Fruit fly (Drosophila melanogaster) whole organism, adult: ENCODE data around the gene jvl.

Experiments used
- CG12768 ChIP-seq: fragments of 200-800 bp; sonication (Bioruptor generic); optimal IDR thresholded peaks from 2 replicates; lab custom pipeline; 2017; ENCODE audit warnings: missing biosample characterization, missing genetic modification characterization, mild to moderate bottlenecking, moderate library complexity, missing genetic modification reagents
- CG5204 ChIP-seq: fragments of 200-800 bp; sonication (Bioruptor generic); optimal IDR thresholded peaks from 2 replicates; lab custom pipeline; 2016; ENCODE audit warnings: missing biosample characterization, missing genetic modification characterization
- CG7045 ChIP-seq: fragments of 200-800 bp; sonication (Bioruptor generic); optimal IDR thresholded peaks from 2 replicates; lab custom pipeline; 2017; ENCODE audit warnings: missing biosample characterization, mild to moderate bottlenecking, missing genetic modification characterization
- Hr96 ChIP-seq: fragments of 200-800 bp; sonication (Bioruptor generic); optimal IDR thresholded peaks from 2 replicates; lab custom pipeline; 2016; ENCODE audit warnings: missing biosample characterization, missing genetic modification characterization
- Mnt ChIP-seq: fragments of 200-800 bp; sonication (Bioruptor generic); optimal IDR thresholded peaks from 2 replicates; lab custom pipeline; 2016; ENCODE audit warnings: missing biosample characterization, mild to moderate bottlenecking, missing genetic modification characterization
- bab1 ChIP-seq: fragments of 200-800 bp; sonication (Bioruptor generic); optimal IDR thresholded peaks from 3 replicates; lab custom pipeline; 2019; ENCODE audit warnings: missing biosample characterization, mild to moderate bottlenecking, missing genetic modification characterization, moderate library complexity
- cnc ChIP-seq, 2 experiments: fragments of >200 bp; optimal IDR thresholded peaks; 2 replicates each; lab custom pipeline; 2017
- kay ChIP-seq: fragments of 200-800 bp; sonication (Bioruptor generic); peaks from one replicate; lab custom pipeline; 2016; ENCODE audit warnings: missing biosample characterization, missing genetic modification characterization, borderline replicate concordance

DNA sequence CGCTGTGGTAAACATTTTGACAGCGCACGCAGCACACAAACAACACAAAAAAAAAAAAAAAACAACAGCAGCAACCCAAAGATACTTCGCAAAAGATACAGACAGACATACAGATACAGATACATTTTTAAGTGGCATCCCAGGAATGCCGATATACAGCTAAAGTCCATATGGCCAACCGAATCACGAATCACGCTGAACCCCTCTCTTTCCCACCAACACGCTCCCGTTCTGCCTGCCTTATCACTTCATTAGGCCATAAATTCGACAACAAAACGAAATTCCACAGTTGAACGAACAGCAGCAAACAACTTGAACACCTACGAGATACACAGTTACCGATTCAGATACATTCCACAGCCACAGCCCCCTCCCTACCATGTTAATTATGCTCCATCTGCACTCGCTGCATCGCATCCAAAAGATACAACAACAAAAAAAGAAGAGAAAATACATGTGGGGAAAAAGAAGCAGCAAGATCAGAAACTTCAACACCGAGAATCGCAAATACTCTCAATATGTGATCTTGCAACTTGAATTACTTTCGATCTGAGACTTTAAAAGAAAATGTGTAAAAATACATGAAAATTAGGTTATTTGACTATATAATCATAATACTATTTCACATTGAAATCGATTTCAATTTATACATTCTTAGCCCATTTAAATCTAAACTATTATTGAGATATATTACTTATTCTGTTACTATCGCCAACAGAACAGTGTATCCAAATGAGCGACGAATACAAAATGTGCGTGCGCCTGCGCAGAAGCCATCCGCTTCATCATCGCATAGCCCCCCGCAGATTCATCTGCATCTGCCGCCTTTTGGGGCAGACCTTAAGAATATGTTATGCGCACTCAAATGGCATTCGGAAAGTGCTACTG lies 24.9 kb upstream of the jvl start:
- TF ChIP-seq kay (no peak), CG12768 (no peak), cnc (optimal IDR thresholded peaks at IDR 0.05; lab: Kevin White, UChicago) (no peak), CG5204 (GFP tag; lab: Kevin White, UChicago) (no peak), CG7045 (no peak), Hr96 (GFP tag; lab: Kevin White, UChicago) (no peak), bab1 (GFP tag; lab: Kevin White, UChicago) (no peak), Mnt (GFP tag; lab: Kevin White, UChicago) (no peak)
